Worm (Caenorhabditis elegans) whole organism, late embryonic: ENCODE results near the gene F13D11.3.

ENCODE experiments used
- K02D7.2 ChIP-seq: sonication (generic microtip); optimal IDR thresholded peaks from 2 replicates; lab custom pipeline; 2017; ENCODE audit warnings: mild to moderate bottlenecking, missing genetic modification characterization, missing compliant biosample characterization
- ceh-2 ChIP-seq: sonication (generic microtip); optimal IDR thresholded peaks from 2 replicates; lab custom pipeline; 2016; ENCODE audit warnings: missing genotype, missing genetic modification characterization, missing compliant biosample characterization
- ceh-45 ChIP-seq: fragments of 200-800 bp; sonication (Bioruptor generic); IDR thresholded peaks from 2 replicates; pipeline ENCODE4 v1.3.6; 2022; ENCODE audit warnings: missing genetic modification reagents, missing genetic modification characterization, missing compliant biosample characterization
- che-1 ChIP-seq: sonication (generic microtip); optimal IDR thresholded peaks from 2 replicates; lab custom pipeline; 2016; ENCODE audit warnings: mild to moderate bottlenecking, missing genetic modification characterization, missing compliant biosample characterization
- fkh-10 ChIP-seq: fragments of 150-350 bp; optimal IDR thresholded peaks from 2 replicates; lab custom pipeline; 2014; ENCODE audit warnings: missing biosample characterization, missing genetic modification reagents, missing genetic modification characterization
- lin-11 ChIP-seq: fragments of 200-800 bp; sonication (Bioruptor generic); optimal IDR thresholded peaks from 2 replicates; lab custom pipeline; 2018; ENCODE audit warnings: mild to moderate bottlenecking, missing genetic modification characterization, missing compliant biosample characterization
- nfya-1 ChIP-seq: sonication (generic microtip); optimal IDR thresholded peaks from 2 replicates; lab custom pipeline; 2017; ENCODE audit warnings: missing genetic modification characterization, mild to moderate bottlenecking, missing compliant biosample characterization, antibody characterized with exemption, moderate library complexity
- nhr-11 ChIP-seq: fragments of 150-350 bp; optimal IDR thresholded peaks from 2 replicates; lab custom pipeline; 2014; ENCODE audit warnings: missing biosample characterization, missing genetic modification characterization
- rnt-1 ChIP-seq: sonication (generic microtip); optimal IDR thresholded peaks from 2 replicates; lab custom pipeline; 2016; ENCODE audit warnings: missing genetic modification characterization, missing compliant biosample characterization
- tbx-2 ChIP-seq: sonication (generic microtip); optimal IDR thresholded peaks from 2 replicates; lab custom pipeline; 2016; ENCODE audit warnings: missing genetic modification characterization, missing compliant biosample characterization
- unc-3 ChIP-seq, 2 experiments: fragments of 200-800 bp in 1 of 2; sonication (Bioruptor generic) in 1 of 2; sonication (generic microtip) in 1 of 2; conservative IDR thresholded peaks in 1 of 2; optimal IDR thresholded peaks in 1 of 2; 2 replicates each; pipeline versions ENCODE4 v1.3.6 to Lab custom; 2016 to 2022; ENCODE audit warnings: missing compliant biosample characterization in 2 of 2, missing genetic modification characterization in 2 of 2, missing genetic modification reagents in 1 of 2
- unc-42 ChIP-seq: sonication (generic microtip); optimal IDR thresholded peaks from 2 replicates; lab custom pipeline; 2016; ENCODE audit warnings: missing genotype, missing genetic modification characterization, missing compliant biosample characterization
- unc-86 ChIP-seq: sonication (generic microtip); optimal IDR thresholded peaks from 2 replicates; lab custom pipeline; 2016; ENCODE audit warnings: missing genetic modification characterization, missing compliant biosample characterization

DNA sequence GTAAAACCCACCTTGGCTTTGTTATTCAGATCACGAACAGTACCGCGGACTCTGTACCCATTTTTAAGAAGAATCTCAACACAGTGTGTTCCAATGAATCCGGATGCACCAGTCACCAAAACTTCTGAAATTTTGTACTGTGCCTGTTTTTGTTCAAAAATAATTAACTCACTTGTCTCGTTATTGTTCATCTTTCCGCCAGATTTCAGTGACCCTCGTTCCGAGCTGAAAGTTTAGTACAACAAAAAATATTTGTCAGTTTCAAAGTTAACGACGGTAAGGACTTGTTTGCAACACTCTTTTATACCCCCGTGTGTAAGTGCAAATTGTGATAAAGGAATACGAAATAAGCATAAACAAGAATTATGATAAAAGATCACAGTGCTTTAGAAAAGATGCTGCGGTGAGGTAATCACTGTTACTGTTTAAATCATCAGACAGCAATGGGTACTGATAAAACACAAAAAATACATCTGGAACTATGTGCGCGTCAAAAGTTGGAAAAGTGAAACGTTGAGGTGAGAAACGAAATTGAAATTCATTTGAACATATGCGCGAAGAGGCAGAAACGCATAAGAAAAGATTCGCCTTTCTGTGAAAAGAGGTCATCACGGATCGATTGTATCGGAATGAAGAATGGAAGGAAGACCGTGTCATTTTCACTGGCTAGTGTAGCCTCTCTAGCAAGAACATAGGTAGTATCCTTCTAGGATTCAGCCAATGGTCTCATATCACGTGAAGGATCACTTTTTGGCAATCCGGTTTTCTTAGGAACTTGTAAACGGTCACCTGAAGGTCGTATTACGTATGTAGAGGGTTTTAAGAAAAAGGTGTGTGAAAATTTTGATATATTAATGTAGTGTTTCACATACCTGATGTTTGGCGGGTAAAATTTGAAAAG, 29.1 kb upstream of the F13D11.3 start, which contains the start of gene F13D11.4:
- TF ChIP-seq nhr-11 (no peak), ceh-45 (no peak), unc-86 (tag; lab: Kevin White, UChicago) (no peak), unc-42 (tag; lab: Kevin White, UChicago) (no peak), che-1 (tag; lab: Kevin White, UChicago) (no peak), ceh-2 (no peak), rnt-1 (tag; lab: Kevin White, UChicago) (no peak), lin-11 (tag; lab: Kevin White, UChicago) (no peak), nfya-1 (tag; lab: Kevin White, UChicago) (no peak), tbx-2 (no peak), K02D7.2 (tag; lab: Kevin White, UChicago) (no peak), unc-3 (GFP tag; conservative IDR thresholded peaks at IDR 0.05; lab: Robert Waterston, UW) (no peak), unc-3 (tag; optimal IDR thresholded peaks at IDR 0.05; lab: Kevin White, UChicago) (no peak), fkh-10 (GFP tag; lab: Kevin White, UChicago) (no peak)
